Worm (Caenorhabditis elegans) whole organism, midembryonic: ENCODE results near the gene tsp-3.

ENCODE experiments used
- T22C8.4 ChIP-seq: fragments of 200-800 bp; sonication (Bioruptor generic); IDR thresholded peaks from 2 replicates; pipeline ENCODE4 v1.3.6; 2022; ENCODE audit warnings: missing genetic modification characterization, missing compliant biosample characterization
- cog-1 ChIP-seq: sonication (generic microtip); optimal IDR thresholded peaks from 2 replicates; lab custom pipeline; 2016; ENCODE audit warnings: missing genetic modification characterization, missing compliant biosample characterization
- flt-1 ChIP-seq: fragments of 200-800 bp; sonication (Bioruptor generic); IDR thresholded peaks from 2 replicates; pipeline ENCODE4 v1.3.6; 2022; ENCODE audit warnings: missing genetic modification characterization, missing compliant biosample characterization
- klf-2 ChIP-seq: fragments of 200-800 bp; sonication (Bioruptor generic); conservative IDR thresholded peaks from 2 replicates; pipeline ENCODE4 v1.3.6; 2022; ENCODE audit warnings: missing genetic modification reagents, missing genetic modification characterization, missing compliant biosample characterization
- ref-1 ChIP-seq: fragments of 200-800 bp; sonication (Bioruptor generic); conservative IDR thresholded peaks from 2 replicates; pipeline ENCODE4 v1.3.6; 2022; ENCODE audit warnings: missing genetic modification reagents, missing genetic modification characterization, missing compliant biosample characterization
- tab-1 ChIP-seq: fragments of 200-800 bp; sonication (Bioruptor generic); IDR thresholded peaks from 2 replicates; pipeline ENCODE4 v1.3.6; 2022; ENCODE audit warnings: missing genetic modification characterization, missing compliant biosample characterization
- ztf-23 ChIP-seq: fragments of 200-800 bp; sonication (Bioruptor generic); IDR thresholded peaks from 2 replicates; pipeline ENCODE4 v1.3.6; 2022; ENCODE audit warnings: missing genetic modification reagents, missing genetic modification characterization, missing compliant biosample characterization
- ztf-29 ChIP-seq: fragments of 200-800 bp; sonication (Bioruptor generic); IDR thresholded peaks from 2 replicates; pipeline ENCODE4 v1.3.6; 2022; ENCODE audit warnings: missing genetic modification reagents, missing genetic modification characterization, missing compliant biosample characterization

DNA sequence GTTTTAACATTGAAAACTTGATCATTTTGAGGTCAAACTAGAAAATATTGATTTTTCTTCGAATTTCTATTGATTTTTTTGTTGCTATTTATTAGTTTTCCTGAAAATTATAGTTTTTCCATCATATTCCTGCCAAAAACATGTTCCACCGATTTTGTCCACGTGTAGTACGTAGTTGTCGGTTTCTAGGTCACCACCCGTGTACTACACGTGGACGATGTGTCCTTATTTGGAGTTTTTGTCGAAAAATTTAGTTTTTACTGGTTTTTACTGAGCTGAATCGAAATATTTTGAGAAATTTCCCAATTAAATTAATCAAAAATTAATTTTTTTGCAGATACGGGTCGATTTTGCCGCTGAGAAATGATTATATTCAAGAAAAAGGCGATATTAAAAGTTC, 24.7 kb upstream of the tsp-3 start:
- TF ChIP-seq ztf-29 (GFP tag; lab: Robert Waterston, UW) (no peak), ztf-23 (GFP tag; lab: Robert Waterston, UW) (0 out of 2 replicates have a peak, but pooled peaks have one; percentile 47), flt-1 (GFP tag; lab: Robert Waterston, UW) (no peak), klf-2 (GFP tag; lab: Robert Waterston, UW) (no peak), cog-1 (peak; percentile 33), ref-1 (GFP tag; lab: Robert Waterston, UW) (no peak), tab-1 (GFP tag; lab: Robert Waterston, UW) (no peak), T22C8.4 (GFP tag; lab: Robert Waterston, UW) (no peak)
